Fruit fly (Drosophila melanogaster): ENCODE measurements around the gene Nt5a.

DNA sequence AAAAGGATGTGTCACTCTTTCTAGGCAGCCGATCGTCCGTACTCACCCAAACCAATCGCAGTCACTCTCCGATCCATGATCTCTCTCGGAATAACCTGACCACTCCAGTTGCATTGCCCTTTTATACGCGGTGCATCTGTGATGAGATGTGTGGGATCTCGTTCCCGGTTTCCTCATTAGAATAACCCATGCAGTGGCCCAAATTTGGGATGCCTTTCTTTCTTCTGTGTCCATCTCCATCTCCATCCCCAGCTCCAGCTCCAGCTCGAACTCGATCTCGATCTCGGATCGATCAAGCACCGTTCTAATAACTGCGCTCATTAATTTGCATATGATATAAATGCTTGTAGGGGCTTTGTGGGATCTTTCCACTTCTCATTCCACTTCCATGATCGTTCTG is 15.5 kb upstream of the Nt5a start, which contains the start of gene CG9184:
- TF ChIP-seq wek (GFP tag; optimal IDR thresholded peaks at IDR 0.05) (no peak), HLH3B (GFP tag; IDR thresholded peaks at IDR 0.05) (no peak), CkIIα-i1 (GFP tag; IDR thresholded peaks at IDR 0.05) (no peak), CG14441 (GFP tag; IDR thresholded peaks at IDR 0.05) (no peak), CG3995 (GFP tag; optimal IDR thresholded peaks at IDR 0.05) (no peak), odd (GFP tag; optimal IDR thresholded peaks at IDR 0.05) (no peak), lov (optimal IDR thresholded peaks at IDR 0.05) (no peak), lov (GFP tag; IDR thresholded peaks at IDR 0.05) (no peak), CG7928 (GFP tag; optimal IDR thresholded peaks at IDR 0.05) (no peak), CG1602 (GFP tag; optimal IDR thresholded peaks at IDR 0.05) (no peak)
